Worm (Caenorhabditis elegans): ENCODE measurements around the gene F40G12.6.

DNA sequence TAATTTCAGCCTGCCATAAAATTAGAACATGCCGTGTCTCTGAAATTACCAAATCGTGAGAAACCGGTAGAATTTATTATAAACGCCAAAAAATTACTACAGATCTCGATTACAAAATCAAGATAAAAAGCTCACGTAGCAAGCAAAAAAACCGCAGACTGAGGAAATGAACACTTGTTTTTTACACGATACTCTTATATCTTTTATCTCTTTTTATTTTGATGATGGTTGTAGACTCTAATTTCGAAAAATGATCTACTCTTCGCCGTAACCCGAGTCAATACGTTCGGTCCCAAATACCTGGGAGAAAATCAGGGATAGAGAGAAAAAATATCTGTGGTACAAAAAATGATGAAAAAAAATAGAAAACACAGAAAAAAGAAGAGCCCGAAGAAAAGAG, 49.8 kb downstream of the F40G12.6 start:
- TF ChIP-seq blmp-1 (tag; optimal IDR thresholded peaks at IDR 0.05) (no peak), rnt-1 (tag; optimal IDR thresholded peaks at IDR 0.05) (no peak), lin-39 (tag; optimal IDR thresholded peaks at IDR 0.05) (no peak), snpc-4 (tag; optimal IDR thresholded peaks at IDR 0.05) (no peak), unc-62 (GFP tag; optimal IDR thresholded peaks at IDR 0.05) (no peak), elt-3 (tag; optimal IDR thresholded peaks at IDR 0.05) (no peak), nhr-11 (tag; optimal IDR thresholded peaks at IDR 0.05) (no peak), ceh-82 (tag; optimal IDR thresholded peaks at IDR 0.05) (no peak), nhr-76 (tag; optimal IDR thresholded peaks at IDR 0.05) (no peak), vab-15 (tag; optimal IDR thresholded peaks at IDR 0.05) (no peak), sox-4 (tag; optimal IDR thresholded peaks at IDR 0.05) (no peak)

All from whole organism, L1 larva.